Fruit fly (Drosophila melanogaster) whole organism, embryonic: ENCODE data around the gene CG46465.

ENCODE experiments used
- B-H2 ChIP-seq: fragments of 200-800 bp; sonication (Bioruptor generic); optimal IDR thresholded peaks from 2 replicates; lab custom pipeline; 2018; ENCODE audit warnings: missing biosample characterization, mild to moderate bottlenecking, missing genetic modification characterization
- CG10979 ChIP-seq: fragments of 200-800 bp; sonication (Bioruptor generic); optimal IDR thresholded peaks from 2 replicates; lab custom pipeline; 2018; ENCODE audit warnings: missing biosample characterization, mild to moderate bottlenecking, missing genetic modification characterization, moderate library complexity
- CG11504 ChIP-seq: fragments of 200-800 bp; sonication (Bioruptor generic); optimal IDR thresholded peaks from 3 replicates; lab custom pipeline; 2019; ENCODE audit warnings: missing biosample characterization, mild to moderate bottlenecking, missing genetic modification characterization, moderate library complexity
- CG14050 ChIP-seq: fragments of 200-800 bp; sonication (Bioruptor generic); IDR thresholded peaks from 3 replicates; pipeline ENCODE4 v1.3.6; 2022; ENCODE audit warnings: missing biosample characterization, missing genetic modification characterization
- CG14710 ChIP-seq: fragments of 200-800 bp; sonication (Bioruptor generic); optimal IDR thresholded peaks from 3 replicates; lab custom pipeline; 2019; ENCODE audit warnings: missing biosample characterization, mild to moderate bottlenecking, missing genetic modification characterization, moderate library complexity
- CG15073 ChIP-seq: fragments of 200-800 bp; sonication (Bioruptor generic); optimal IDR thresholded peaks from 2 replicates; lab custom pipeline; 2016; ENCODE audit warnings: missing biosample characterization, missing genetic modification characterization
- CG15479 ChIP-seq: fragments of 200-800 bp; sonication (Bioruptor generic); optimal IDR thresholded peaks from 3 replicates; lab custom pipeline; 2019; ENCODE audit warnings: missing biosample characterization, mild to moderate bottlenecking, missing genetic modification characterization, moderate library complexity
- CG17359 ChIP-seq: fragments of 200-800 bp; sonication (Bioruptor generic); optimal IDR thresholded peaks from 3 replicates; lab custom pipeline; 2018; ENCODE audit warnings: missing biosample characterization, mild to moderate bottlenecking, missing genetic modification characterization, moderate library complexity
- CG1792 ChIP-seq: fragments of 200-800 bp; sonication (Bioruptor generic); optimal IDR thresholded peaks from 2 replicates; lab custom pipeline; 2016; ENCODE audit warnings: missing biosample characterization, missing genetic modification characterization
- CG1832 ChIP-seq: fragments of 200-800 bp; sonication (Bioruptor generic); optimal IDR thresholded peaks from 2 replicates; lab custom pipeline; 2017; ENCODE audit warnings: missing biosample characterization, mild to moderate bottlenecking, missing genetic modification characterization, inconsistent platforms
- CG2875 ChIP-seq: fragments of 200-800 bp; sonication (Bioruptor generic); optimal IDR thresholded peaks from 2 replicates; lab custom pipeline; 2017; ENCODE audit warnings: missing biosample characterization, mild to moderate bottlenecking, missing genetic modification characterization, missing genetic modification reagents
- CG31224 ChIP-seq: fragments of 200-800 bp; sonication (Bioruptor generic); IDR thresholded peaks from 2 replicates; pipeline ENCODE4 v1.3.6; 2022; ENCODE audit warnings: missing biosample characterization, missing genetic modification characterization
- CG31441 ChIP-seq: fragments of 200-800 bp; sonication (Bioruptor generic); IDR thresholded peaks from 2 replicates; pipeline ENCODE4 v1.3.6; 2022; ENCODE audit warnings: missing biosample characterization, missing genetic modification characterization
- CG4424 ChIP-seq: fragments of 200-800 bp; sonication (Bioruptor generic); optimal IDR thresholded peaks from 3 replicates; lab custom pipeline; 2016; ENCODE audit warnings: missing biosample characterization, missing genetic modification characterization
- CG5953 ChIP-seq: fragments of 200-800 bp; sonication (Bioruptor generic); IDR thresholded peaks from 2 replicates; pipeline ENCODE4 v1.3.6; 2022; ENCODE audit warnings: missing biosample characterization, missing genetic modification characterization
- CG7357 ChIP-seq: fragments of 200-800 bp; sonication (Bioruptor generic); IDR thresholded peaks from 3 replicates; pipeline ENCODE4 v1.3.6; 2022; ENCODE audit warnings: missing biosample characterization, missing genetic modification characterization
- CG7372 ChIP-seq: fragments of 200-800 bp; sonication (Bioruptor generic); IDR thresholded peaks from 2 replicates; pipeline ENCODE4 v1.3.6; 2022; ENCODE audit warnings: missing biosample characterization, missing genetic modification characterization
- CG7987 ChIP-seq: fragments of 200-800 bp; sonication (Bioruptor generic); optimal IDR thresholded peaks from 2 replicates; lab custom pipeline; 2018; ENCODE audit warnings: missing biosample characterization, mild to moderate bottlenecking, missing genetic modification characterization, moderate library complexity
- CG8089 ChIP-seq: fragments of 200-800 bp; sonication (Bioruptor generic); optimal IDR thresholded peaks from 3 replicates; lab custom pipeline; 2016; ENCODE audit warnings: missing biosample characterization, missing genetic modification characterization
- CG8281 ChIP-seq: fragments of 200-800 bp; sonication (Bioruptor generic); optimal IDR thresholded peaks from 2 replicates; lab custom pipeline; 2018; ENCODE audit warnings: missing biosample characterization, mild to moderate bottlenecking, missing genetic modification characterization, moderate library complexity
- CG8478 ChIP-seq: fragments of >200 bp; optimal IDR thresholded peaks from 2 replicates; lab custom pipeline; 2018
- D19A ChIP-seq: fragments of 200-800 bp; optimal IDR thresholded peaks from 3 replicates; lab custom pipeline; 2019; ENCODE audit warnings: missing biosample characterization, mild to moderate bottlenecking, missing genetic modification characterization, moderate library complexity
- Dek ChIP-seq: fragments of 200-800 bp; sonication (Bioruptor generic); optimal IDR thresholded peaks from 3 replicates; lab custom pipeline; 2019; ENCODE audit warnings: missing biosample characterization, mild to moderate bottlenecking, missing genetic modification characterization, moderate library complexity
- Dip3 ChIP-seq: fragments of 200-800 bp; sonication (Bioruptor generic); optimal IDR thresholded peaks from 3 replicates; lab custom pipeline; 2016; ENCODE audit warnings: missing biosample characterization, missing genetic modification characterization
- Drgx ChIP-seq: fragments of 200-800 bp; sonication (Bioruptor generic); IDR thresholded peaks from 2 replicates; pipeline ENCODE4 v1.3.6; 2022; ENCODE audit warnings: missing biosample characterization, missing genetic modification characterization
- Gug ChIP-seq: fragments of 200-800 bp; sonication (Bioruptor generic); IDR thresholded peaks from 4 replicates; pipeline ENCODE4 v1.3.6; 2022; ENCODE audit warnings: missing biosample characterization, missing genetic modification characterization
- NFAT ChIP-seq: fragments of 200-800 bp; sonication (Bioruptor generic); IDR thresholded peaks from 2 replicates; pipeline ENCODE4 v1.3.6; 2022; ENCODE audit warnings: missing biosample characterization, missing genetic modification characterization
- ato ChIP-seq: fragments of 200-800 bp; sonication (Bioruptor generic); IDR thresholded peaks from 2 replicates; pipeline ENCODE4 v1.3.6; 2022; ENCODE audit warnings: missing biosample characterization, missing genetic modification characterization; ENCODE audit not compliant: partially characterized antibody
- br ChIP-seq: fragments of >200 bp; optimal IDR thresholded peaks from 2 replicates; lab custom pipeline; 2017
- crol ChIP-seq: fragments of 200-800 bp; sonication (Bioruptor generic); IDR thresholded peaks from 2 replicates; pipeline ENCODE4 v1.3.6; 2022; ENCODE audit warnings: missing biosample characterization, missing genetic modification characterization
- da ChIP-seq: fragments of 200-800 bp; sonication (Bioruptor generic); optimal IDR thresholded peaks from 2 replicates; lab custom pipeline; 2016; ENCODE audit warnings: missing biosample characterization, missing genetic modification characterization
- ewg ChIP-seq: fragments of 200-800 bp; sonication (Bioruptor generic); optimal IDR thresholded peaks from 3 replicates; lab custom pipeline; 2017; ENCODE audit warnings: mild to moderate bottlenecking, missing biosample characterization, missing genetic modification reagents, missing genetic modification characterization
- fd64A ChIP-seq: fragments of 200-800 bp; sonication (Bioruptor generic); optimal IDR thresholded peaks from 3 replicates; lab custom pipeline; 2018; ENCODE audit warnings: missing biosample characterization, mild to moderate bottlenecking, missing genetic modification characterization
- gem ChIP-seq: fragments of 200-800 bp; sonication (Bioruptor generic); optimal IDR thresholded peaks from 2 replicates; lab custom pipeline; 2019; ENCODE audit warnings: missing biosample characterization, mild to moderate bottlenecking, missing genetic modification characterization, moderate library complexity
- insv ChIP-seq, 2 experiments: fragments of 200-800 bp; sonication (Bioruptor generic); optimal IDR thresholded peaks; 3 replicates each; lab custom pipeline; 2016 to 2018; ENCODE audit warnings: missing biosample characterization in 2 of 2, missing genetic modification characterization in 2 of 2
- inv ChIP-seq: fragments of 200-800 bp; sonication (Bioruptor generic); IDR thresholded peaks from 2 replicates; pipeline ENCODE4 v1.3.6; 2022; ENCODE audit warnings: missing biosample characterization, missing genetic modification characterization; ENCODE audit not compliant: partially characterized antibody
- knrl ChIP-seq: fragments of 200-800 bp; sonication (Bioruptor generic); IDR thresholded peaks from 3 replicates; pipeline ENCODE4 v1.3.6; 2022; ENCODE audit warnings: missing biosample characterization, missing genetic modification characterization; ENCODE audit not compliant: partially characterized antibody
- lov ChIP-seq, 2 experiments: fragments of 200-800 bp in 1 of 2; fragments of >200 bp in 1 of 2; sonication (Bioruptor generic) in 1 of 2; IDR thresholded peaks in 1 of 2; optimal IDR thresholded peaks in 1 of 2; 2 replicates in 1 of 2; 3 replicates in 1 of 2; pipeline versions ENCODE4 v1.3.6 to Lab custom; 2017 to 2022; ENCODE audit warnings: missing biosample characterization in 1 of 2, missing genetic modification characterization in 1 of 2
- nerfin-1 ChIP-seq: fragments of 200-800 bp; sonication (Bioruptor generic); optimal IDR thresholded peaks from 3 replicates; lab custom pipeline; 2019; ENCODE audit warnings: missing biosample characterization, mild to moderate bottlenecking, missing genetic modification characterization, moderate library complexity
- org-1 ChIP-seq: fragments of 200-800 bp; sonication (Bioruptor generic); optimal IDR thresholded peaks from 2 replicates; lab custom pipeline; 2017; ENCODE audit warnings: missing biosample characterization, missing genetic modification characterization
- pfk ChIP-seq: fragments of 200-800 bp; sonication (Bioruptor generic); optimal IDR thresholded peaks from 2 replicates; lab custom pipeline; 2018; ENCODE audit warnings: missing biosample characterization, mild to moderate bottlenecking, missing genetic modification characterization, moderate library complexity
- pzg ChIP-seq: fragments of 200-800 bp; sonication (Bioruptor generic); optimal IDR thresholded peaks from 3 replicates; lab custom pipeline; 2018; ENCODE audit warnings: missing biosample characterization, mild to moderate bottlenecking, missing genetic modification characterization, moderate library complexity
- repo ChIP-seq: fragments of 200-800 bp; sonication (Bioruptor generic); optimal IDR thresholded peaks from 2 replicates; lab custom pipeline; 2016; ENCODE audit warnings: missing biosample characterization, missing genetic modification characterization
- sd ChIP-seq: fragments of 200-800 bp; sonication (Bioruptor generic); optimal IDR thresholded peaks from 3 replicates; lab custom pipeline; 2018; ENCODE audit warnings: missing biosample characterization, mild to moderate bottlenecking, missing genetic modification characterization, moderate library complexity
- sim ChIP-seq: fragments of 200-800 bp; sonication (Bioruptor generic); IDR thresholded peaks from 2 replicates; pipeline ENCODE4 v1.3.6; 2022; ENCODE audit warnings: missing biosample characterization, missing genetic modification characterization
- slbo ChIP-seq: fragments of 200-800 bp; sonication (Bioruptor generic); IDR thresholded peaks from 2 replicates; pipeline ENCODE4 v1.3.6; 2022; ENCODE audit warnings: missing biosample characterization, missing genetic modification characterization
- tll ChIP-seq, 2 experiments: fragments of 200-800 bp in 1 of 2; fragments of >200 bp in 1 of 2; sonication (Bioruptor generic) in 1 of 2; optimal IDR thresholded peaks; 2 replicates each; lab custom pipeline; 2017 to 2019; ENCODE audit warnings: missing biosample characterization in 2 of 2, missing genetic modification characterization in 2 of 2, mild to moderate bottlenecking in 1 of 2, moderate library complexity in 1 of 2
- tup ChIP-seq: fragments of 200-800 bp; sonication (Bioruptor generic); optimal IDR thresholded peaks from 2 replicates; lab custom pipeline; 2016; ENCODE audit warnings: missing biosample characterization, mild to moderate bottlenecking, missing genetic modification characterization, moderate library complexity
- z ChIP-seq: fragments of 200-800 bp; sonication (Bioruptor generic); IDR thresholded peaks from 3 replicates; pipeline ENCODE4 v1.3.6; 2022; ENCODE audit warnings: missing biosample characterization, missing genetic modification characterization
- zfh1 ChIP-seq: fragments of 200-800 bp; sonication (Bioruptor generic); IDR thresholded peaks from 3 replicates; pipeline ENCODE4 v1.3.6; 2022; ENCODE audit warnings: missing biosample characterization, missing genetic modification characterization

CG46465 gene

dm6 chr2L:18947515-18947998, 44.7 kb upstream of the CG46465 start (continued):
- TF ChIP-seq NFAT (GFP tag; lab: Robert Waterston, UW) (peak; percentile 21; the same call in 1 of the 2 replicates), knrl (GFP tag; lab: Robert Waterston, UW) (peak; percentile 5; the same call in 1 of the 3 replicates), Gug (no peak), CG15479 (GFP tag; lab: Kevin White, UChicago) (peak; percentile 73), CG14050 (GFP tag; lab: Robert Waterston, UW) (no peak), insv (GFP tag; optimal IDR thresholded peaks at IDR 0.05; lab: Kevin White, UChicago) (peak in 1 of 2 experiments; percentile 64), nerfin-1 (tag; lab: Kevin White, UChicago) (peak; percentile 78), CG31441 (no peak), CG17359 (tag; lab: Kevin White, UChicago) (no peak), CG7357 (GFP tag; lab: Robert Waterston, UW) (no peak), crol (GFP tag; lab: Robert Waterston, UW) (0 out of 2 replicates have a peak, but pooled peaks have one; percentile 47), org-1 (no peak), D19A (no peak), CG2875 (GFP tag; lab: Kevin White, UChicago) (no peak), B-H2 (GFP tag; lab: Kevin White, UChicago) (no peak), CG1832 (peak; percentile 95), ato (GFP tag; lab: Robert Waterston, UW) (0 out of 2 replicates have a peak, but pooled peaks have one; percentile 26), CG31224 (GFP tag; lab: Robert Waterston, UW) (peak; percentile 97), Dip3 (GFP tag; lab: Kevin White, UChicago) (no peak), tll (GFP tag; optimal IDR thresholded peaks at IDR 0.05; lab: Kevin White, UChicago) (peak in 1 of 2 experiments; percentile 22), slbo (GFP tag; lab: Robert Waterston, UW) (no peak; the same call in 1 of the 2 replicates), CG8089 (GFP tag; lab: Kevin White, UChicago) (no peak), CG1792 (GFP tag; lab: Kevin White, UChicago) (no peak), tup (no peak), CG7987 (GFP tag; lab: Kevin White, UChicago) (no peak), da (GFP tag; lab: Kevin White, UChicago) (no peak), ewg (no peak), CG10979 (tag; lab: Kevin White, UChicago) (no peak), CG11504 (tag; lab: Kevin White, UChicago) (peak; percentile 99), CG7372 (no peak), sd (tag; lab: Kevin White, UChicago) (peak; percentile 27), pzg (GFP tag; lab: Kevin White, UChicago) (no peak), zfh1 (GFP tag; lab: Robert Waterston, UW) (no peak), inv (peak; percentile 34; the same call in 1 of the 2 replicates), CG15073 (GFP tag; lab: Kevin White, UChicago) (no peak), br (lab: Kevin White, UChicago) (no peak), CG4424 (GFP tag; lab: Kevin White, UChicago) (no peak), CG8281 (tag; lab: Kevin White, UChicago) (no peak), sim (no peak), CG14710 (tag; lab: Kevin White, UChicago) (no peak), repo (GFP tag; lab: Kevin White, UChicago) (no peak), pfk (GFP tag; lab: Kevin White, UChicago) (peak; percentile 95), lov (optimal IDR thresholded peaks at IDR 0.05; lab: Kevin White, UChicago) (no peak), lov (GFP tag; IDR thresholded peaks at IDR 0.05; lab: Robert Waterston, UW) (0 out of 3 replicates have a peak, but pooled peaks have one; percentile 47), CG8478 (lab: Kevin White, UChicago) (peak; percentile 90), Dek (no peak), gem (no peak), fd64A (GFP tag; lab: Kevin White, UChicago) (no peak), CG5953 (GFP tag; lab: Robert Waterston, UW) (no peak), Drgx (GFP tag; lab: Robert Waterston, UW) (no peak), z (GFP tag; lab: Robert Waterston, UW) (peak; percentile 71; the same call in 1 of the 3 replicates)
